Fruit fly (Drosophila melanogaster): Measurements from ENCODE around the gene Prosbeta7.

Prosbeta7 gene

dm6 chr3R:5354373-5355134, 3.6 kb downstream of the Prosbeta7 start, which contains the start of the genes CG11999 and CG1161:
TSS of gene CG11999 (minus strand) at chr3R:5354747.
TSS of gene CG1161 (plus strand) at chr3R:5355092.
- TF ChIP-seq Myc (optimal IDR thresholded peaks at IDR 0.05) (no peak), psq (optimal IDR thresholded peaks at IDR 0.05) (no peak), insv (optimal IDR thresholded peaks at IDR 0.05) (no peak), h (optimal IDR thresholded peaks at IDR 0.05) (no peak), Sin3A (optimal IDR thresholded peaks at IDR 0.05) (no peak), ttk (optimal IDR thresholded peaks at IDR 0.05) (no peak)

dm6 chr3R:5350393-5350972, 7.7 kb downstream of the Prosbeta7 start, which contains the start of gene mtd:
TSS of gene mtd (minus strand) at chr3R:5350443.
- TF ChIP-seq psq (optimal IDR thresholded peaks at IDR 0.05) (no peak), Myc (optimal IDR thresholded peaks at IDR 0.05) (no peak), Sin3A (optimal IDR thresholded peaks at IDR 0.05) (no peak), h (optimal IDR thresholded peaks at IDR 0.05) (no peak), ttk (optimal IDR thresholded peaks at IDR 0.05) (no peak), insv (optimal IDR thresholded peaks at IDR 0.05) (no peak)

dm6 chr3R:5346707-5347323, 11.3 kb downstream of the Prosbeta7 start:
- TF ChIP-seq insv (optimal IDR thresholded peaks at IDR 0.05): no peak
- no peak for TF ChIP-seq Sin3A (optimal IDR thresholded peaks at IDR 0.05)
- TF ChIP-seq Myc (optimal IDR thresholded peaks at IDR 0.05): no peak
- no peak for TF ChIP-seq ttk (optimal IDR thresholded peaks at IDR 0.05)
- no peak for TF ChIP-seq psq (optimal IDR thresholded peaks at IDR 0.05)
- TF ChIP-seq h (optimal IDR thresholded peaks at IDR 0.05): no peak

dm6 chr3R:5331764-5332405, 26.3 kb downstream of the Prosbeta7 start:
- no peak for TF ChIP-seq Myc (optimal IDR thresholded peaks at IDR 0.05)
- TF ChIP-seq Sin3A (optimal IDR thresholded peaks at IDR 0.05): no peak
- no peak for TF ChIP-seq psq (optimal IDR thresholded peaks at IDR 0.05)
- TF ChIP-seq h (optimal IDR thresholded peaks at IDR 0.05): no peak
- no peak for TF ChIP-seq insv (optimal IDR thresholded peaks at IDR 0.05)
- TF ChIP-seq ttk (optimal IDR thresholded peaks at IDR 0.05): no peak

dm6 chr3R:5330338-5330737, 27.8 kb downstream of the Prosbeta7 start:
- TF ChIP-seq Myc (optimal IDR thresholded peaks at IDR 0.05): no peak
- TF ChIP-seq h (optimal IDR thresholded peaks at IDR 0.05): no peak
- no peak for TF ChIP-seq psq (optimal IDR thresholded peaks at IDR 0.05)
- no peak for TF ChIP-seq Sin3A (optimal IDR thresholded peaks at IDR 0.05)

- TF ChIP-seq h (optimal IDR thresholded peaks at IDR 0.05): no peak
- TF ChIP-seq insv (optimal IDR thresholded peaks at IDR 0.05): no peak
- no peak for TF ChIP-seq Myc (optimal IDR thresholded peaks at IDR 0.05)
- TF ChIP-seq psq (optimal IDR thresholded peaks at IDR 0.05): no peak
- TF ChIP-seq ttk (optimal IDR thresholded peaks at IDR 0.05): no peak
- TF ChIP-seq Sin3A (optimal IDR thresholded peaks at IDR 0.05): no peak
Measured at dm6 chr3R:5327911-5328310, 30.3 kb downstream of the Prosbeta7 start.

- TF ChIP-seq ttk (optimal IDR thresholded peaks at IDR 0.05) (no peak), insv (optimal IDR thresholded peaks at IDR 0.05) (no peak), h (optimal IDR thresholded peaks at IDR 0.05) (no peak), Sin3A (optimal IDR thresholded peaks at IDR 0.05) (no peak), psq (optimal IDR thresholded peaks at IDR 0.05) (no peak), Myc (optimal IDR thresholded peaks at IDR 0.05) (no peak)
Measured at dm6 chr3R:5326166-5326565, 32.0 kb downstream of the Prosbeta7 start.

dm6 chr3R:5323741-5324538, 34.2 kb downstream of the Prosbeta7 start:
- TF ChIP-seq h (optimal IDR thresholded peaks at IDR 0.05) (no peak), Sin3A (optimal IDR thresholded peaks at IDR 0.05) (no peak), Myc (optimal IDR thresholded peaks at IDR 0.05) (no peak), psq (optimal IDR thresholded peaks at IDR 0.05) (no peak), ttk (optimal IDR thresholded peaks at IDR 0.05) (no peak), insv (optimal IDR thresholded peaks at IDR 0.05) (no peak)

- no peak for TF ChIP-seq Myc (optimal IDR thresholded peaks at IDR 0.05)
- TF ChIP-seq psq (optimal IDR thresholded peaks at IDR 0.05): no peak
- no peak for TF ChIP-seq Sin3A (optimal IDR thresholded peaks at IDR 0.05)
- no peak for TF ChIP-seq insv (optimal IDR thresholded peaks at IDR 0.05)
- TF ChIP-seq ttk (optimal IDR thresholded peaks at IDR 0.05): no peak
- TF ChIP-seq h (optimal IDR thresholded peaks at IDR 0.05): no peak
Measured at dm6 chr3R:5322182-5322609, 36.0 kb downstream of the Prosbeta7 start.

dm6 chr3R:5320672-5321071, 37.5 kb downstream of the Prosbeta7 start:
- TF ChIP-seq Sin3A (optimal IDR thresholded peaks at IDR 0.05) (no peak), psq (optimal IDR thresholded peaks at IDR 0.05) (no peak), Myc (optimal IDR thresholded peaks at IDR 0.05) (no peak), ttk (optimal IDR thresholded peaks at IDR 0.05) (no peak), insv (optimal IDR thresholded peaks at IDR 0.05) (no peak), h (optimal IDR thresholded peaks at IDR 0.05) (no peak)

Measured in Kc167 (cell line).